Fruit fly (Drosophila melanogaster): ENCODE data around the gene CG33257.

CG33257 gene

DNA sequence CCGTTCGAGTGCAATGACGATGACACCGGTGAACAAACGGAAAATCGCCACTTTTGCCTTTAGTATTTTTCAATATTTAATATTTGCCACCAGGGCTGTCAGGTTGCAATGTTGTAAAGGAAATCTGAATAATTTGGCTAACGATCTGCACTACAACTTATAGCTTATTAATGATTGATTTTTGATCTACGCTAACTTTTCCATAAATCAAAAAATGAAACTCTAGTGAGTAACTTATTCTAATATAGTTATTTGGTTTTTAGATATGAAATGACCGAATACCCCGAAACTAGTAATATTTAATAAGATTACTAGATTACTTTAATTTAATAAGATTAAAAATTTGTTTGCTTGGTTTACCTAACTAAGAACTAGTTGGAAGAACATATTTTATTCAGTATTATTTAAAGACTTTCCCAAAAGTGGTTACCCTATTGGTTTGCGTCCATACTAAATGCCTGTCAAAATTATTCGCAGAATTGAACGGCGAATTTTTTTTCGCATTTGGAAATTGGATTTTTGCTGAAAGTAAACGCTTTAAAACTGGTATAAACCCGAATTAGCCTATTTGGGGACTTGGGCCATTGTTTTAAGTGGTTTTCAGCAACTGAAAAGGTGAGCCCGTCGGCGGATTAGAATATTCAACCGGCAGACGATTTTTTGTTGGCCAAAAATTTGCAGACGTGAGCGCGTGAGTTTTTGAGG is 39.9 kb downstream of the CG33257 start, which contains the start of the genes Agpat3 and RAF2 (continued):
- TF ChIP-seq CG31224 (GFP tag; IDR thresholded peaks at IDR 0.05): no peak
- peak; percentile 31; the same call in 1 of the 2 replicates for TF ChIP-seq E2f2 (GFP tag; IDR thresholded peaks at IDR 0.05)
- peak; percentile 77 for TF ChIP-seq slbo (GFP tag; IDR thresholded peaks at IDR 0.05)
- no peak for TF ChIP-seq CTCF (GFP tag; optimal IDR thresholded peaks at IDR 0.05)
- TF ChIP-seq Nf-YC (tag; optimal IDR thresholded peaks at IDR 0.05): peak; percentile 13
- TF ChIP-seq HmgD (GFP tag; optimal IDR thresholded peaks at IDR 0.05): no peak
- TF ChIP-seq Dek (tag; optimal IDR thresholded peaks at IDR 0.05): peak; percentile 46
- TF ChIP-seq CG10366 (GFP tag; IDR thresholded peaks at IDR 0.05): peak; percentile 45
- no peak for TF ChIP-seq Lpt (GFP tag; optimal IDR thresholded peaks at IDR 0.05)
- TF ChIP-seq Bteb2 (GFP tag; optimal IDR thresholded peaks at IDR 0.05): peak; percentile 18
- peak; percentile 44 for TF ChIP-seq pzg (GFP tag; optimal IDR thresholded peaks at IDR 0.05)
- TF ChIP-seq CG8281 (tag; optimal IDR thresholded peaks at IDR 0.05): no peak
- TF ChIP-seq CG31441 (GFP tag; IDR thresholded peaks at IDR 0.05): peak; percentile 53
- peak; percentile 10 for TF ChIP-seq slp2 (GFP tag; optimal IDR thresholded peaks at IDR 0.05)
- TF ChIP-seq dmrt11E (tag; optimal IDR thresholded peaks at IDR 0.05): peak; percentile 39
- TF ChIP-seq Poxn (GFP tag; IDR thresholded peaks at IDR 0.05): no peak
- TF ChIP-seq Camta (GFP tag; optimal IDR thresholded peaks at IDR 0.05): peak; percentile 6
- no peak for TF ChIP-seq CG1529 (GFP tag; optimal IDR thresholded peaks at IDR 0.05)
- peak; percentile 54 for TF ChIP-seq ind (GFP tag; optimal IDR thresholded peaks at IDR 0.05)
- no peak for TF ChIP-seq so (GFP tag; IDR thresholded peaks at IDR 0.05)
- TF ChIP-seq Antp (GFP tag; optimal IDR thresholded peaks at IDR 0.05): no peak
- TF ChIP-seq CG13123 (GFP tag; optimal IDR thresholded peaks at IDR 0.05): no peak
- TF ChIP-seq phol (tag; optimal IDR thresholded peaks at IDR 0.05): peak; percentile 60
- TF ChIP-seq sqz (GFP tag; optimal IDR thresholded peaks at IDR 0.05): no peak
- no peak for TF ChIP-seq Side (GFP tag; optimal IDR thresholded peaks at IDR 0.05)
- peak; percentile 43 for TF ChIP-seq NfI (GFP tag; optimal IDR thresholded peaks at IDR 0.05)
- TF ChIP-seq CG9817 (tag; optimal IDR thresholded peaks at IDR 0.05): peak; percentile 50
- peak; percentile 36 for TF ChIP-seq bcd (GFP tag; optimal IDR thresholded peaks at IDR 0.05)
- peak; percentile 45 for TF ChIP-seq CG2116 (GFP tag; optimal IDR thresholded peaks at IDR 0.05)
- no peak for TF ChIP-seq CG4328 (GFP tag; optimal IDR thresholded peaks at IDR 0.05)
- no peak for TF ChIP-seq Scr (GFP tag; IDR thresholded peaks at IDR 0.05; ENCODE audit: partially characterized antibody)
- peak; percentile 34 for TF ChIP-seq CG2120 (GFP tag; optimal IDR thresholded peaks at IDR 0.05)
- no peak for TF ChIP-seq seq (GFP tag; IDR thresholded peaks at IDR 0.05)
- peak; percentile 64 for TF ChIP-seq CG9932 (GFP tag; IDR thresholded peaks at IDR 0.05)
- no peak for TF ChIP-seq Atf3 (GFP tag; optimal IDR thresholded peaks at IDR 0.05)
- TF ChIP-seq pita (GFP tag; optimal IDR thresholded peaks at IDR 0.05): peak; percentile 36
- peak; percentile 41 for TF ChIP-seq Hsf (GFP tag; optimal IDR thresholded peaks at IDR 0.05)
- peak; percentile 50 for TF ChIP-seq CG2678 (tag; optimal IDR thresholded peaks at IDR 0.05)
- no peak for TF ChIP-seq CG33557 (GFP tag; optimal IDR thresholded peaks at IDR 0.05)
- 0 out of 2 replicates have a peak, but pooled peaks have one; percentile 12 for TF ChIP-seq NFAT (GFP tag; IDR thresholded peaks at IDR 0.05)
- no peak for TF ChIP-seq chn (GFP tag; optimal IDR thresholded peaks at IDR 0.05)
- TF ChIP-seq Stat92E (GFP tag; optimal IDR thresholded peaks at IDR 0.05): no peak
- no peak for TF ChIP-seq CG16813 (GFP tag; IDR thresholded peaks at IDR 0.05; ENCODE audit: partially characterized antibody)
- peak; percentile 11 for TF ChIP-seq CG15696 (tag; optimal IDR thresholded peaks at IDR 0.05)
- no peak for TF ChIP-seq CG9876 (GFP tag; optimal IDR thresholded peaks at IDR 0.05)
- no peak; the same call in 1 of the 2 replicates for TF ChIP-seq ranshi (GFP tag; IDR thresholded peaks at IDR 0.05)
- peak; percentile 52 for TF ChIP-seq E2f1 (GFP tag; IDR thresholded peaks at IDR 0.05)
- no peak for TF ChIP-seq CG34224 (GFP tag; IDR thresholded peaks at IDR 0.05; ENCODE audit: partially characterized antibody)
- TF ChIP-seq zfh2 (GFP tag; optimal IDR thresholded peaks at IDR 0.05): peak; percentile 9
- peak; percentile 47 for TF ChIP-seq CG15514 (GFP tag; optimal IDR thresholded peaks at IDR 0.05)
- peak; percentile 66 for TF ChIP-seq CG30403 (GFP tag; optimal IDR thresholded peaks at IDR 0.05)
